Fruit fly (Drosophila melanogaster) whole organism, embryonic: Measurements from ENCODE around the gene CG43137.

Experiments used
- ATbp ChIP-seq: fragments of 200-800 bp; sonication (Bioruptor generic); optimal IDR thresholded peaks from 2 replicates; lab custom pipeline; 2017; ENCODE audit warnings: missing biosample characterization, mild to moderate bottlenecking, missing genetic modification characterization, missing genetic modification reagents
- CG10431 ChIP-seq: fragments of 200-800 bp; sonication (Bioruptor generic); optimal IDR thresholded peaks from 3 replicates; lab custom pipeline; 2018; ENCODE audit warnings: missing biosample characterization, mild to moderate bottlenecking, missing genetic modification characterization
- CG11085 ChIP-seq: fragments of 200-800 bp; sonication (Bioruptor generic); IDR thresholded peaks from 2 replicates; pipeline ENCODE4 v1.3.6; 2022; ENCODE audit warnings: missing biosample characterization, missing genetic modification characterization
- CG11247 ChIP-seq: fragments of 200-800 bp; sonication (Bioruptor generic); IDR thresholded peaks from 2 replicates; pipeline ENCODE4 v1.3.6; 2022; ENCODE audit warnings: missing biosample characterization, missing genetic modification characterization
- CG11398 ChIP-seq: fragments of 200-800 bp; sonication (Bioruptor generic); optimal IDR thresholded peaks from 2 replicates; lab custom pipeline; 2016; ENCODE audit warnings: missing biosample characterization, missing genetic modification characterization
- CG12219 ChIP-seq: fragments of 200-800 bp; sonication (Bioruptor generic); optimal IDR thresholded peaks from 3 replicates; lab custom pipeline; 2018; ENCODE audit warnings: missing biosample characterization, mild to moderate bottlenecking, missing genetic modification characterization
- CG14965 ChIP-seq: fragments of 200-800 bp; sonication (Bioruptor generic); optimal IDR thresholded peaks from 2 replicates; lab custom pipeline; 2016; ENCODE audit warnings: missing biosample characterization, missing genetic modification characterization, borderline replicate concordance
- CG1529 ChIP-seq: fragments of 200-800 bp; sonication (Bioruptor generic); optimal IDR thresholded peaks from 3 replicates; lab custom pipeline; 2018; ENCODE audit warnings: missing biosample characterization, missing genetic modification characterization
- CG1603 ChIP-seq: fragments of 200-800 bp; sonication (Bioruptor generic); optimal IDR thresholded peaks from 2 replicates; lab custom pipeline; 2019; ENCODE audit warnings: missing biosample characterization, mild to moderate bottlenecking, missing genetic modification characterization, moderate library complexity
- CG17186 ChIP-seq: fragments of 200-800 bp; sonication (Bioruptor generic); optimal IDR thresholded peaks from 3 replicates; lab custom pipeline; 2017; ENCODE audit warnings: missing biosample characterization, missing genetic modification reagents, missing genetic modification characterization
- CG17361 ChIP-seq: fragments of 200-800 bp; sonication (Bioruptor generic); IDR thresholded peaks from 3 replicates; pipeline ENCODE4 v1.3.6; 2022; ENCODE audit warnings: missing biosample characterization, missing genetic modification characterization
- CG30431 ChIP-seq: fragments of 200-800 bp; sonication (Bioruptor generic); optimal IDR thresholded peaks from 2 replicates; lab custom pipeline; 2017; ENCODE audit warnings: missing biosample characterization, missing genetic modification characterization
- CG31224 ChIP-seq: fragments of 200-800 bp; sonication (Bioruptor generic); IDR thresholded peaks from 2 replicates; pipeline ENCODE4 v1.3.6; 2022; ENCODE audit warnings: missing biosample characterization, missing genetic modification characterization
- CG32532 ChIP-seq: fragments of 200-800 bp; sonication (Bioruptor generic); IDR thresholded peaks from 2 replicates; pipeline ENCODE4 v1.3.6; 2022; ENCODE audit warnings: missing biosample characterization, missing genetic modification characterization
- CG4282 ChIP-seq: fragments of 200-800 bp; sonication (Bioruptor generic); optimal IDR thresholded peaks from 2 replicates; lab custom pipeline; 2016; ENCODE audit warnings: missing biosample characterization, missing genetic modification characterization
- CG4328 ChIP-seq: fragments of 200-800 bp; sonication (Bioruptor generic); optimal IDR thresholded peaks from 3 replicates; lab custom pipeline; 2017; ENCODE audit warnings: missing biosample characterization, missing genetic modification reagents, missing genetic modification characterization
- CG7271 ChIP-seq: fragments of 200-800 bp; sonication (Bioruptor generic); optimal IDR thresholded peaks from 2 replicates; lab custom pipeline; 2018; ENCODE audit warnings: missing biosample characterization, mild to moderate bottlenecking, missing genetic modification characterization, moderate library complexity
- CG7556 ChIP-seq: fragments of 200-800 bp; sonication (Bioruptor generic); optimal IDR thresholded peaks from 2 replicates; lab custom pipeline; 2017; ENCODE audit warnings: missing biosample characterization, mild to moderate bottlenecking, missing genetic modification characterization
- CG8290 ChIP-seq, 3 experiments: fragments of 200-800 bp; sonication (Bioruptor generic); optimal IDR thresholded peaks; 2 replicates each; lab custom pipeline; 2016 to 2019; ENCODE audit warnings: missing biosample characterization in 3 of 3, missing genetic modification characterization in 3 of 3, mild to moderate bottlenecking in 2 of 3, moderate library complexity in 1 of 3
- CG9797 ChIP-seq: fragments of 200-800 bp; sonication (Bioruptor generic); optimal IDR thresholded peaks from 3 replicates; lab custom pipeline; 2018; ENCODE audit warnings: missing biosample characterization, mild to moderate bottlenecking, missing genetic modification characterization
- CHES-1-like ChIP-seq: fragments of 200-800 bp; sonication (Bioruptor generic); optimal IDR thresholded peaks from 2 replicates; lab custom pipeline; 2016; ENCODE audit warnings: missing biosample characterization, missing genetic modification characterization
- CrebB ChIP-seq: fragments of 200-800 bp; sonication (Bioruptor generic); optimal IDR thresholded peaks from 3 replicates; lab custom pipeline; 2018; ENCODE audit warnings: missing biosample characterization, mild to moderate bottlenecking, missing genetic modification characterization
- D19A ChIP-seq: fragments of 200-800 bp; optimal IDR thresholded peaks from 3 replicates; lab custom pipeline; 2019; ENCODE audit warnings: missing biosample characterization, mild to moderate bottlenecking, missing genetic modification characterization, moderate library complexity
- H15 ChIP-seq: fragments of 200-800 bp; sonication (Bioruptor generic); IDR thresholded peaks from 3 replicates; pipeline ENCODE4 v1.3.6; 2022; ENCODE audit warnings: missing biosample characterization, missing genetic modification characterization
- HmgD ChIP-seq: fragments of 200-800 bp; sonication (Bioruptor generic); optimal IDR thresholded peaks from 3 replicates; lab custom pipeline; 2016; ENCODE audit warnings: missing biosample characterization, missing genetic modification characterization
- Hmr ChIP-seq: fragments of 200-800 bp; sonication (Bioruptor generic); optimal IDR thresholded peaks from 3 replicates; lab custom pipeline; 2017; ENCODE audit warnings: mild to moderate bottlenecking, missing biosample characterization, missing genetic modification reagents, missing genetic modification characterization
- Hr39 ChIP-seq: fragments of >200 bp; optimal IDR thresholded peaks from 2 replicates; lab custom pipeline; 2017
- Lim3 ChIP-seq: fragments of 200-800 bp; sonication (Bioruptor generic); IDR thresholded peaks from 2 replicates; pipeline ENCODE4 v1.3.6; 2022; ENCODE audit warnings: missing biosample characterization, missing genetic modification characterization
- Lpt ChIP-seq: fragments of >200 bp; optimal IDR thresholded peaks from 2 replicates; lab custom pipeline; 2018; ENCODE audit warnings: missing biosample characterization, missing genetic modification characterization
- Mad ChIP-seq: fragments of 200-800 bp; sonication (Bioruptor generic); optimal IDR thresholded peaks from 2 replicates; lab custom pipeline; 2016; ENCODE audit warnings: missing biosample characterization, missing genetic modification characterization
- Ptx1 ChIP-seq: fragments of 200-800 bp; sonication (Bioruptor generic); IDR thresholded peaks from 2 replicates; pipeline ENCODE4 v1.3.6; 2022; ENCODE audit warnings: missing biosample characterization, missing genetic modification characterization
- Sry-δ ChIP-seq: fragments of 200-800 bp; sonication (Bioruptor generic); optimal IDR thresholded peaks from 2 replicates; lab custom pipeline; 2016; ENCODE audit warnings: missing biosample characterization, missing genetic modification characterization
- Ssrp ChIP-seq: fragments of 200-800 bp; sonication (Bioruptor generic); optimal IDR thresholded peaks from 2 replicates; lab custom pipeline; 2018; ENCODE audit warnings: missing biosample characterization, mild to moderate bottlenecking, missing genetic modification characterization, moderate library complexity
- Taf1 ChIP-seq: fragments of 200-800 bp; sonication (Bioruptor generic); IDR thresholded peaks from 2 replicates; pipeline ENCODE4 v1.3.6; 2022; ENCODE audit warnings: missing biosample characterization, missing genetic modification characterization
- Tbp ChIP-seq: fragments of >200 bp; optimal IDR thresholded peaks from 2 replicates; lab custom pipeline; 2018; ENCODE audit warnings: missing biosample characterization, missing genetic modification characterization
- amos ChIP-seq: fragments of 200-800 bp; sonication (Bioruptor generic); IDR thresholded peaks from 2 replicates; pipeline ENCODE4 v1.3.6; 2022; ENCODE audit warnings: missing biosample characterization, missing genetic modification characterization; ENCODE audit not compliant: partially characterized antibody
- ara ChIP-seq: fragments of 200-800 bp; sonication (Bioruptor generic); IDR thresholded peaks from 2 replicates; pipeline ENCODE4 v1.3.6; 2022; ENCODE audit warnings: missing biosample characterization, missing genetic modification characterization
- chif ChIP-seq, 2 experiments: fragments of 200-800 bp; sonication (Bioruptor generic); optimal IDR thresholded peaks; 3 replicates each; lab custom pipeline; 2016; ENCODE audit warnings: missing biosample characterization in 2 of 2, missing genetic modification characterization in 2 of 2
- fd3F ChIP-seq: fragments of 200-800 bp; sonication (Bioruptor generic); optimal IDR thresholded peaks from 2 replicates; lab custom pipeline; 2018; ENCODE audit warnings: missing biosample characterization, mild to moderate bottlenecking, missing genetic modification characterization, moderate library complexity
- insv ChIP-seq, 2 experiments: fragments of 200-800 bp; sonication (Bioruptor generic); optimal IDR thresholded peaks; 3 replicates each; lab custom pipeline; 2016 to 2018; ENCODE audit warnings: missing biosample characterization in 2 of 2, missing genetic modification characterization in 2 of 2
- kni ChIP-seq: fragments of 200-800 bp; sonication (Bioruptor generic); optimal IDR thresholded peaks from 3 replicates; lab custom pipeline; 2017; ENCODE audit warnings: mild to moderate bottlenecking, missing biosample characterization, missing genetic modification reagents, missing genetic modification characterization
- lilli ChIP-seq: fragments of 200-800 bp; sonication (Bioruptor generic); optimal IDR thresholded peaks from 3 replicates; lab custom pipeline; 2016; ENCODE audit warnings: missing biosample characterization, missing genetic modification characterization
- nerfin-1 ChIP-seq: fragments of 200-800 bp; sonication (Bioruptor generic); optimal IDR thresholded peaks from 3 replicates; lab custom pipeline; 2019; ENCODE audit warnings: missing biosample characterization, mild to moderate bottlenecking, missing genetic modification characterization, moderate library complexity
- odd ChIP-seq: fragments of 200-800 bp; sonication (Bioruptor generic); optimal IDR thresholded peaks from 2 replicates; lab custom pipeline; 2017; ENCODE audit warnings: missing biosample characterization, mild to moderate bottlenecking, missing genetic modification characterization
- peb ChIP-seq: fragments of 200-800 bp; sonication (Bioruptor generic); IDR thresholded peaks from 2 replicates; pipeline ENCODE4 v1.3.6; 2022; ENCODE audit warnings: missing biosample characterization, missing genetic modification characterization
- psq ChIP-seq: fragments of 200-800 bp; sonication (Bioruptor generic); optimal IDR thresholded peaks from 2 replicates; lab custom pipeline; 2017; ENCODE audit warnings: missing biosample characterization, missing genetic modification characterization
- row ChIP-seq: fragments of 200-800 bp; sonication (Bioruptor generic); IDR thresholded peaks from 3 replicates; pipeline ENCODE4 v1.3.6; 2022; ENCODE audit warnings: missing biosample characterization, missing genetic modification characterization
- sd ChIP-seq: fragments of 200-800 bp; sonication (Bioruptor generic); optimal IDR thresholded peaks from 3 replicates; lab custom pipeline; 2018; ENCODE audit warnings: missing biosample characterization, mild to moderate bottlenecking, missing genetic modification characterization, moderate library complexity
- usp ChIP-seq: fragments of >200 bp; optimal IDR thresholded peaks from 2 replicates; lab custom pipeline; 2017; ENCODE audit warnings: missing biosample characterization, missing genetic modification characterization
- zf30C ChIP-seq: fragments of 200-800 bp; sonication (Bioruptor generic); optimal IDR thresholded peaks from 3 replicates; lab custom pipeline; 2018; ENCODE audit warnings: missing biosample characterization, mild to moderate bottlenecking, missing genetic modification characterization

CG43137 gene

dm6 chrX:5895821-5896550 lies 31.0 kb upstream of the CG43137 start (continued):
- peak; percentile 65 for TF ChIP-seq Sry-δ (GFP tag; lab: Kevin White, UChicago)
- TF ChIP-seq HmgD (GFP tag; lab: Kevin White, UChicago) = peak; percentile 77
- peak; percentile 92 for TF ChIP-seq chif (GFP tag; optimal IDR thresholded peaks at IDR 0.05; lab: Kevin White, UChicago)
- peak; percentile 19 for TF ChIP-seq CG9797 (GFP tag; lab: Kevin White, UChicago)
- TF ChIP-seq Hr39 = no peak
- TF ChIP-seq kni (GFP tag; lab: Kevin White, UChicago) = peak; percentile 17
- peak; percentile 78 for TF ChIP-seq CG8290 (GFP tag; optimal IDR thresholded peaks at IDR 0.05; lab: Kevin White, UChicago)
- TF ChIP-seq CG8290 (tag; optimal IDR thresholded peaks at IDR 0.05; lab: Kevin White, UChicago) = peak; percentile 56 to 93
- peak; percentile 30 for TF ChIP-seq fd3F (GFP tag; lab: Kevin White, UChicago)
- TF ChIP-seq peb (GFP tag; lab: Robert Waterston, UW) = peak; percentile 91
- TF ChIP-seq row (GFP tag; lab: Robert Waterston, UW) = peak; percentile 84
- peak; percentile 91 for TF ChIP-seq H15
- TF ChIP-seq CG14965 (GFP tag; lab: Kevin White, UChicago) = peak; percentile 75
- TF ChIP-seq sd = peak; percentile 67
- TF ChIP-seq psq = peak; percentile 30
- peak; percentile 90 for TF ChIP-seq Ssrp (tag; lab: Kevin White, UChicago)
- peak; percentile 85 for TF ChIP-seq CG30431 (GFP tag; lab: Kevin White, UChicago)
- peak; percentile 79 for TF ChIP-seq CG31224 (GFP tag; lab: Robert Waterston, UW)
- peak; percentile 75 for TF ChIP-seq CHES-1-like (GFP tag; lab: Kevin White, UChicago)
- peak; percentile 13 for TF ChIP-seq CG7271
- TF ChIP-seq CG1603 (tag; lab: Kevin White, UChicago) = peak; percentile 96
- TF ChIP-seq Lpt (GFP tag; lab: Kevin White, UChicago) = no peak
- no peak for TF ChIP-seq insv (GFP tag; optimal IDR thresholded peaks at IDR 0.05; lab: Kevin White, UChicago)
- TF ChIP-seq Taf1 (GFP tag; lab: Robert Waterston, UW) = peak; percentile 84
- TF ChIP-seq CG4282 (GFP tag; lab: Kevin White, UChicago) = peak; percentile 55
- peak; percentile 76; the same call in 1 of the 2 replicates for TF ChIP-seq CG11085 (GFP tag; lab: Robert Waterston, UW)
- no peak for TF ChIP-seq usp
- TF ChIP-seq lilli = peak; percentile 79
- TF ChIP-seq D19A (tag; lab: Kevin White, UChicago) = peak; percentile 86
- TF ChIP-seq CG12219 (GFP tag; lab: Kevin White, UChicago) = peak; percentile 90
- peak; percentile 69 for TF ChIP-seq Mad (GFP tag; lab: Kevin White, UChicago)
- peak; percentile 27 for TF ChIP-seq CG4328 (GFP tag; lab: Kevin White, UChicago)
- peak; percentile 84 for TF ChIP-seq CrebB (tag; lab: Kevin White, UChicago)
- TF ChIP-seq ara (GFP tag; lab: Robert Waterston, UW) = peak; percentile 96
- peak; percentile 76 for TF ChIP-seq CG10431
- TF ChIP-seq CG7556 (GFP tag; lab: Kevin White, UChicago) = peak; percentile 83
- peak; percentile 87 for TF ChIP-seq CG11398
- TF ChIP-seq amos = no peak
- TF ChIP-seq Tbp (GFP tag; lab: Kevin White, UChicago) = no peak
- peak; percentile 87 for TF ChIP-seq CG32532 (GFP tag; lab: Robert Waterston, UW)
- TF ChIP-seq CG1529 (GFP tag; lab: Kevin White, UChicago) = peak; percentile 92
- TF ChIP-seq ATbp (GFP tag; lab: Kevin White, UChicago) = peak; percentile 95
- peak; percentile 76 for TF ChIP-seq CG17186 (GFP tag; lab: Kevin White, UChicago)
- peak; percentile 83 for TF ChIP-seq odd (GFP tag; lab: Kevin White, UChicago)
- peak; percentile 78 for TF ChIP-seq Lim3
- TF ChIP-seq CG11247 (GFP tag; lab: Robert Waterston, UW) = peak; percentile 84
- peak; percentile 81 for TF ChIP-seq nerfin-1
- TF ChIP-seq zf30C = no peak
- peak; percentile 90 for TF ChIP-seq CG17361 (GFP tag; lab: Robert Waterston, UW)
- TF ChIP-seq Hmr (GFP tag; lab: Kevin White, UChicago) = peak; percentile 82
- TF ChIP-seq Ptx1 (GFP tag; lab: Robert Waterston, UW) = peak; percentile 92
